Fruit fly (Drosophila melanogaster): ENCODE data around the gene CG7829.

The CG7829 gene

dm6 chr3R:29773833-29774324 lies 43.7 kb downstream of the CG7829 start (continued):
- no peak for TF ChIP-seq HmgD (GFP tag; optimal IDR thresholded peaks at IDR 0.05)
- no peak for TF ChIP-seq tna (GFP tag; IDR thresholded peaks at IDR 0.05; ENCODE audit: partially characterized antibody)
- no peak for TF ChIP-seq MTF-1 (GFP tag; optimal IDR thresholded peaks at IDR 0.05; ENCODE audit: borderline replicate concordance)
- TF ChIP-seq ase (GFP tag; IDR thresholded peaks at IDR 0.05) = no peak
- TF ChIP-seq Hr78 (GFP tag; optimal IDR thresholded peaks at IDR 0.05) = no peak
- peak; percentile 82 for TF ChIP-seq CG32532 (GFP tag; IDR thresholded peaks at IDR 0.05)
- peak; percentile 84 for TF ChIP-seq CG2678 (tag; optimal IDR thresholded peaks at IDR 0.05)
- peak; percentile 73 for TF ChIP-seq repo (GFP tag; optimal IDR thresholded peaks at IDR 0.05)
- peak; percentile 59 for TF ChIP-seq CG12219 (GFP tag; optimal IDR thresholded peaks at IDR 0.05)
- TF ChIP-seq CG3726 (GFP tag; IDR thresholded peaks at IDR 0.05) = no peak
- no peak for TF ChIP-seq trem (tag; optimal IDR thresholded peaks at IDR 0.05)
- no peak for TF ChIP-seq br (optimal IDR thresholded peaks at IDR 0.05)
- no peak for TF ChIP-seq Kr (GFP tag; optimal IDR thresholded peaks at IDR 0.05)
- TF ChIP-seq CG43689 (GFP tag; IDR thresholded peaks at IDR 0.05) = peak; percentile 67
- TF ChIP-seq Hr39 (optimal IDR thresholded peaks at IDR 0.05) = no peak
- no peak for TF ChIP-seq h (optimal IDR thresholded peaks at IDR 0.05)
- TF ChIP-seq Dek (tag; optimal IDR thresholded peaks at IDR 0.05) = peak; percentile 71
- TF ChIP-seq CG9215 (GFP tag; IDR thresholded peaks at IDR 0.05) = peak; percentile 82
- no peak for TF ChIP-seq CG33557 (GFP tag; optimal IDR thresholded peaks at IDR 0.05)
- peak; percentile 85 for TF ChIP-seq Dbx (GFP tag; IDR thresholded peaks at IDR 0.05)
- peak; percentile 62 for TF ChIP-seq Fer2 (tag; optimal IDR thresholded peaks at IDR 0.05)
- TF ChIP-seq CG7556 (GFP tag; optimal IDR thresholded peaks at IDR 0.05) = peak; percentile 56
- TF ChIP-seq Dref (GFP tag; IDR thresholded peaks at IDR 0.05) = no peak
- peak; percentile 68; the same call in 2 of the 3 replicates for TF ChIP-seq CG11456 (GFP tag; IDR thresholded peaks at IDR 0.05)
- TF ChIP-seq bcd (GFP tag; optimal IDR thresholded peaks at IDR 0.05) = peak; percentile 74
- no peak for TF ChIP-seq dimm (GFP tag; IDR thresholded peaks at IDR 0.05)
- no peak for TF ChIP-seq Asciz (GFP tag; optimal IDR thresholded peaks at IDR 0.05)
- TF ChIP-seq row (GFP tag; IDR thresholded peaks at IDR 0.05) = peak; percentile 94
- TF ChIP-seq onecut (GFP tag; IDR thresholded peaks at IDR 0.05) = peak; percentile 10; the same call in 1 of the 2 replicates
- TF ChIP-seq CG18011 (GFP tag; optimal IDR thresholded peaks at IDR 0.05) = peak; percentile 25
- TF ChIP-seq CG11398 (GFP tag; optimal IDR thresholded peaks at IDR 0.05) = peak; percentile 68
- no peak for TF ChIP-seq cg (GFP tag; optimal IDR thresholded peaks at IDR 0.05)
- peak; percentile 55 for TF ChIP-seq CG15011 (GFP tag; optimal IDR thresholded peaks at IDR 0.05)
- no peak for TF ChIP-seq insv (GFP tag; optimal IDR thresholded peaks at IDR 0.05)
- TF ChIP-seq CG17328 (GFP tag; IDR thresholded peaks at IDR 0.05) = peak; percentile 43; the same call in 1 of the 2 replicates
- peak; percentile 28 for TF ChIP-seq dmrt11E (tag; optimal IDR thresholded peaks at IDR 0.05)
- TF ChIP-seq ap (GFP tag; IDR thresholded peaks at IDR 0.05) = peak; percentile 51
- no peak for TF ChIP-seq NFAT (GFP tag; IDR thresholded peaks at IDR 0.05)
- TF ChIP-seq pho (GFP tag; optimal IDR thresholded peaks at IDR 0.05) = peak; percentile 86
- TF ChIP-seq CG17359 (tag; optimal IDR thresholded peaks at IDR 0.05) = peak; percentile 57
- no peak for TF ChIP-seq CTCF (GFP tag; optimal IDR thresholded peaks at IDR 0.05)
- TF ChIP-seq HLHmδ (GFP tag; optimal IDR thresholded peaks at IDR 0.05) = no peak
- TF ChIP-seq CG17829 (tag; optimal IDR thresholded peaks at IDR 0.05) = peak; percentile 35
- TF ChIP-seq CG8944 (GFP tag; optimal IDR thresholded peaks at IDR 0.05) = peak; percentile 75
- no peak for TF ChIP-seq ac (GFP tag; optimal IDR thresholded peaks at IDR 0.05)
- peak; percentile 76 for TF ChIP-seq Meics (GFP tag; optimal IDR thresholded peaks at IDR 0.05)
- TF ChIP-seq al (GFP tag; IDR thresholded peaks at IDR 0.05) = peak; percentile 76
- TF ChIP-seq CG1602 (GFP tag; optimal IDR thresholded peaks at IDR 0.05) = peak; percentile 66
- peak; percentile 67 for TF ChIP-seq tio (GFP tag; optimal IDR thresholded peaks at IDR 0.05)
- TF ChIP-seq nerfin-2 (GFP tag; IDR thresholded peaks at IDR 0.05; ENCODE audit: partially characterized antibody) = no peak
- peak; percentile 0 for TF ChIP-seq wek (GFP tag; optimal IDR thresholded peaks at IDR 0.05)
- TF ChIP-seq CG11504 (tag; optimal IDR thresholded peaks at IDR 0.05) = peak; percentile 78

Measured in whole organism, embryonic.